Fruit fly (Drosophila melanogaster): Measurements from ENCODE around the gene CG10366.

CG10366 gene

DNA sequence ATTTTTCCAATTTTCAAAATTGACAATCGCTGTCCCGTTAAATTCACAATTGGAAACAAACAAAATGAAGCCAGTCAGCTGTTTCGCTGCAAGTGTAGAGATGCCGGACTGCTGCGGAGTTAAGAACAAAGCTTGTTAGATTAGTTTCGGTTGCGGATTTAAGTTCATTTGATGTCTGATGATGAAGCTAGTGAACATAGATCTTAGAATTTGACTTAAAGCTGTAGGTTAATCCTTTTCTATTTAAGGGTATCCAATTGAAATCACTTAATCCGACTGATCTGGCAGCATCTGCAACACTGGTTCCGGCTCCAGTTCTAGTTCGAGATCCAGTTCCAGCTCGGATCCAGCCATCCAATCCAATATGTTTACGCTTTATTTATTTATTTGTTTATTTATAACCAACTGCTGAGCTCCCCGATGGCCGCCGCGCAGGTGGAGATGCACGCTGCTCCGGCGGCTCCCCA lies at the start of gene CG10366, which contains the start of gene PCNA2:
Gene CG10366, plus strand, starts transcription at position 310 of the 467 bp plus-strand sequence.
Gene PCNA2, minus strand, starts transcription at position 65 of the 467 bp plus-strand sequence.
- TF ChIP-seq CG17801 (GFP tag; optimal IDR thresholded peaks at IDR 0.05; ENCODE audit: partially characterized antibody), result peak; percentile 48

DNA sequence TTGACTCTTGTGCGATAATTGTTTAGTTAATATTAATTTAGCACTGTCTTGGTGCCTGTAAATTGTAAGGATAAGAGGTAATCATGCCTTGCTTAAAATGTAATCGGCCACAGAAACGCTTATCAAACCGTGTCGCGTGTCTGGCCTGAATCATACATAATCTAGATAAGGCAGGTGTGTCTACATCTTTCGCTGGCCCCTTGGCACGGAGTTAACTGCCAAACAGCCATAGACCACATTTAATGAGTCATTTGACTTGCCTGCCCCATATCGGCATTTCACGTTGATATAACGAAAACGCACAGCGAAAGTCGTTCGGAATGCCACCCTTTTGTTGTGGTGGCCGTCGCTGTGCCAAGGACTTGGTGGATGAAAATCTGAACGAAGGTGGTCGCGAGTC lies 48.8 kb upstream of the CG10366 start, which contains the start of gene CG31697:
Gene CG31697, plus strand, starts transcription at position 215 of the 400 bp plus-strand sequence.
- TF ChIP-seq CG17801 (GFP tag; optimal IDR thresholded peaks at IDR 0.05; ENCODE audit: partially characterized antibody), result no peak

DNA sequence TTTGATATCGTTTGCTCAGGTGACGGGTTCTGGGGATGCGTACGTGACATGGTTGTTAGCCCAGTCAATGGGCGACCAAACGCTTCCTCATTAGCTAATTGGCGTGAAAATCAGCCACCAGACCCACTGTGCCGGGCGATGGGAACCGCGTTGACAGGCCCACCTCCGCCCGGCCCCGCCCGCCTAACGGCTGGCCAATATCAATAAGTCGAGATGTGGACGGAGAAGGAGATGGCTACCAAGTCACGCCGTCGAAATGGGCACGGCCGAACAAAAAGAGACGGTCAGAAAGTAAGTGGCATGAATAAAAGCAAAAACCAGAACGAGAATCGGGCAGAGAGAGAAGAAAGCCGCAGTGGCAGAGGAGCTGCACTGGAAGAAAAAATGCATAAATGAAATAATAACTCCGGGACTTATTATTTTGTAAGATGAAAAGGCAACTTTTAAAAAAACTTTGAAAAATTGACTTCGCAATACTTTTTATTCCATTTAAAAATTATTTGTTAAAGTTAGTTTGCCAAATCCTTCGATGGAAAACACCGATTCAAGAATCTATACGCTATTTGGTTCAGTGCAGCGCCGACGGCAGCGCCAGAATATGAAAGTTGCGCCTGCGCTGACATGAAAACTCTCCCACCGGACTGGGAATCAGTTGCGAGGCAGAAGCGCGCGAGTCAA lies 46.1 kb upstream of the CG10366 start, which contains the start of gene CG13082:
Gene CG13082, plus strand, starts transcription at position 647 of the 678 bp plus-strand sequence.
- no peak for TF ChIP-seq CG17801 (GFP tag; optimal IDR thresholded peaks at IDR 0.05; ENCODE audit: partially characterized antibody)

DNA sequence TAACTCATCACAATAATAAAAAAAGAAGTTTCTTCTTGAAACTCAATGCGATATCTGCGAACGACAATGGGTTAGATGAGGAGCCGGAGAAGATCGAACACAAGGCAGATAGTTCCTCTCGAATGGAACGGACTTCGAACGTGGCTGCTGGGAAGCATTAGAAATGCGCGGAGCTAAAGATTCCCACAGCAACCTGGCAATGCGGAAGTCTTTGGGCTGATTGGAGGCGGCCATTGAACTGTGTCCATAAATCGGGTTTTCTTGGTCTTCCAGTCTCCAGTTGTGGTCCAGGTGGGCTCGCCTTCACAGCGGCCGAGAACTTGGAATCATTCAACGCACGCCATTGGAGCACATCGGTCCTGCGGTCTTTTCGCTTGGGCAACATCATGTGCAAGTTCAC lies 43.7 kb upstream of the CG10366 start, which contains the start of gene CG13081:
Gene CG13081, plus strand, starts transcription at position 301 of the 400 bp plus-strand sequence.
- no peak for TF ChIP-seq CG17801 (GFP tag; optimal IDR thresholded peaks at IDR 0.05; ENCODE audit: partially characterized antibody)

DNA sequence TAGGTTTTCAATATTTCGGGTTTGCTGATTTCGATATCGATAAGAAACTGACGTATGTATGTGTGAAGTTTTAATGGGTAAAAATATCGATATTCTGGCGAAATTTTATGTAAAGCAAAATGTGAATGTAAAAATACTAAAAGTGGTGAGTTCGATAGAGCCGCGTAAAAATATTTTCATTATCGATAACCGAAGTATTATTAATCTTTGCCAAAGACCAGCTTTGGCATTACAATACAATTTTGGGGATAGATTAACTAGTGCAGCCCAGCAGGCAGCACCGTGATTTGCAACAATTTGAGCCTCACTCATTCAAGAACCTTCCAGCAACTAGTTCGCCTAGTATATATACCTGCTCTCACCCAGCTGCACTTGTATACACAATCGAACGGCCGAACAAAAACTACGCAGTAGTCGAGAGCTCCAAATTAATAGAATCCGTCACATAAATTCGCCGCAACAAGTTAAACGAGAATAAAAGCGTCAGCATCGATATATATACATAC lies 41.7 kb upstream of the CG10366 start:
- no peak for TF ChIP-seq CG17801 (GFP tag; optimal IDR thresholded peaks at IDR 0.05; ENCODE audit: partially characterized antibody)

DNA sequence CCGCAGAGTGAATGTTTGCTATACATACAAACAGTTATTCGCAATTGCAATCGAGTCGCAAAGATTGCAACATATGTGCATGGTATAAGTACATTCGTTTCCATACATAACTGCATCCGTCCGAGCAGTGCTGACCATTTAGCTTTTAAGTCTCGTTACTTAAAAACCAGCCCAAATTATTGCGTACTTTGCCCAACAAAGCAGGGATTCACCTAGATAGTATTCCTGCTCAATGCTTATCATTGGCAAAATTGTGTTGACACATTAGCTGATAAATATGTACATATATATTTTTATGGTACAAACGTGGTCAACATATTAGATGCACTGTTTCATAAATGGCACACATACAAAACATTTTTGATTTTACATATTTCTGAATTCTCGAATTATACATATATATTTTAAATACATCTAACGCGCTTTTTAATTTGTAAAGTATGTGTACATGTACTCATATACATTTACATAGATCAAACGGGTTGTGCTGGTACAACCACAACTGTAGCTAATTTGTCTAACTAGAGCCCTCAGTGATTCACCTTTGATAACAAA lies 40.9 kb upstream of the CG10366 start:
- no peak for TF ChIP-seq CG17801 (GFP tag; optimal IDR thresholded peaks at IDR 0.05; ENCODE audit: partially characterized antibody)

DNA sequence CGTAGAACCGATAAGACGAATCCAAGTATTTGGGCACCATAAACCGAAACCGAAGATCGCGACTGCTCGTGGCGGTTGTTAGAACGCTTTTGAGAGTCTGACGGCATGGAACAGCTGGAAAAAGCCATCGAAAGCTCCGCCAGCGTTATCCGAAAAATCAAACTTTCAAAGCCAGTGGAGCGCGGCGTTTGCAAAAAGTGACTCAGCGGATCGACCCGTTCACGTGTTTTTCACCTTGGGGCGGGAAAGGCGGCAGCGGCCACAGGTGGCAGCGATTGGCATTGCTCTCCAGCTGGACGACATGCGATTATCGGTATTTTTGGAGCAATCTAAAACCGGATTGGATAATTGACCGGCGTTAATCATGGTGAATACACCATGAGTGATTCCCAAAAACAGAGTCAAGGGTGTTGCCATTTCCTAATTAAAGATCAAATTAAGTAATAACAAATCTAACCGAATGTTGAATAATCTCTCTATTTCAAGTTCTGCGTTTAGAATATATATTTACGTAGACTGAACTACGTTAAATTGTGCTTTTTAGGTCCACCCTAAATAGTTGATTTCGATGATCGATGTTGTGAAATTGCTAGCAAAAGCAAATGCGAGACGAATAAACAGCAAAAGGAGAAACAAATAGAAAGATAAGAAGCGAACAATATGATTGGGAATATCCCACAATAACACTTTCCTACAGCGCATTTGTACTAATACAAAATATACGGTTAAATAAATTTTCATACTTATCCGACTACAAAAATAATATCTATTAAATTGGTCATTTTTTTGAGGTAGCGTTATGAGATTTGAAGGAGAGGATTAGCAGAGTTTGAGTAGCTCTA lies 36.9 kb upstream of the CG10366 start, which contains the start of gene CG10337:
Gene CG10337, minus strand, starts transcription at position 91 of the 842 bp plus-strand sequence.
- peak; percentile 77 for TF ChIP-seq CG17801 (GFP tag; optimal IDR thresholded peaks at IDR 0.05; ENCODE audit: partially characterized antibody)

DNA sequence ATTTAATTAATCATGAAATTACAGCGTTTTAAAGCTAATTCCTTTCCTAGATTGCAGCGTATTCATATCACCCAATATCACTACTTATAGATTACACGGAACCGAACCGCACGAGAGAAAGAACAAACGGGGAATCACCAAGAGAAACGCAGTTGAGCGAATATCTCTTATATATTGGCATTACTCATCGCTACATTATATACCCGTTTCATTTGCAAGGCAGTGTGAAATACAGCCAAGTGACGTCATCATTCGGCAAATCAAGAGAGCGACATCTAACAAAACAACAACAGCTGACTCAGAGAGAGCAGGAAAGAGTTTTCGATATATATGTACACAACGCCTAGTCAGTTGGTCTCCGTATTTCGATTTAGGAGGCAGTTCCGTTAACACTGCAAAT lies 35.9 kb upstream of the CG10366 start, which contains the start of gene Tep4:
Gene Tep4, plus strand, starts transcription at position 350 of the 400 bp plus-strand sequence.
- no peak for TF ChIP-seq CG17801 (GFP tag; optimal IDR thresholded peaks at IDR 0.05; ENCODE audit: partially characterized antibody)

DNA sequence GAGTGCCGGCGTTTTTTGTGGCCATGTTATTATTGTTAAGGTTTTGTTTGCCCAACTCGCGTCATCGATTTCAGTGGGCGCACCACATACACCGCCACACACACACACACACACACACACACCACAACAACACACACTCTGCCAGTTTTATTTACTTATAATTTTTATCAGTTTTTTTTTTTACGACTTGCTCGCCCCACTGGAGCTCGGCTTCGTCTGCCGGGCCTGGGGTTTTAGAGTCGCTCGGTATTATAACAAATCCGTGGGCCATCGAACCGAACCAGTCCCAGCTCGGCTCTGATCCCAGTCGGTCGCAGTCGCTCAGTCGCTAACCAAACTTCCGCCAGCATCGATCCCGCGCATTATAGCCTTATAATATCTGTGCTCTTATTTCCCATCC lies 34.6 kb upstream of the CG10366 start:
- TF ChIP-seq CG17801 (GFP tag; optimal IDR thresholded peaks at IDR 0.05; ENCODE audit: partially characterized antibody), result no peak

DNA sequence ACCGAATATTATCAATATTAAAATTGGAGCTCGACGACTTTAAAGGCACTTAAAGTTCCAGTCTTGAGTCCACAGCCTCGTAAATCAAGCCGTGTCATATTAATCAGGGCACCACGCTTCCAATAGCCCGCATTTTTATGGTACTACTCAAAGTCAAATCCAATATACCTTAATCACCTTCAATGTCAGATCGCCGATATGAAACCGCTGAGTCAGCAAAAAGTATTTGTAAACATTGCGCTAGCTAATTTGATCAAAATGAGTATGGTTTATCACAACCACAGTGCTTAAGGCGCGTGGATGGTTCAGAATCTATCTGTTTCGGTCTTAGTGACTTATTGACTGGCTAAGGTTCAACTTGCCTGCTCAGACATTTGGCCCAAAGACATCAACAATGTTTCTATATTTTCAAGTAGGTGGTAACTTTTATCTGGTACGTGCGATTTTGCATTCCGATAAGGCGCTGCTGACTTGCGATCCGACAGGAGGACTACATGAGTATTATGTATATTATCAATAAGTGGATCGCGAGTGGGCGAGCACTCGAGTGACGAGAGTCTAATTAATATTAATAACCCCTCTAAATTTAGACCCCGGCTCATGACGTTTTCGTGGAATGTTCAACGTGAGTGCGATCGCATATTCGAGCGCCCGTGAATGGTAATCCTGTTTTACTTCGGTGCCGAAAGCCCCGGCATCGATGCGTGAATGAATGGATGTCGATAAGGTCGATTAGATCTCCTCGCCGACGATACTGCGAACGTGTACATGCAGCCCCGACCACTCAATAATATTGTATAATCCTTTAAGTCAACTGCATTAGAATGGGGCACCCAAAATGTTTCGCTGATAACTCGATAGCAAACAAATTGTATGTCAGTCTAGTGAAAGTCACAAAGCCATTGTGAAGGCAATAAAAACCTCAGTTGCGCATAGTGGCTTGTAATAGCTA lies 20.7 kb upstream of the CG10366 start, which contains the start of gene CG13078:
Gene CG13078, plus strand, starts transcription at position 902 of the 952 bp plus-strand sequence.
- TF ChIP-seq CG17801 (GFP tag; optimal IDR thresholded peaks at IDR 0.05; ENCODE audit: partially characterized antibody), result no peak

DNA sequence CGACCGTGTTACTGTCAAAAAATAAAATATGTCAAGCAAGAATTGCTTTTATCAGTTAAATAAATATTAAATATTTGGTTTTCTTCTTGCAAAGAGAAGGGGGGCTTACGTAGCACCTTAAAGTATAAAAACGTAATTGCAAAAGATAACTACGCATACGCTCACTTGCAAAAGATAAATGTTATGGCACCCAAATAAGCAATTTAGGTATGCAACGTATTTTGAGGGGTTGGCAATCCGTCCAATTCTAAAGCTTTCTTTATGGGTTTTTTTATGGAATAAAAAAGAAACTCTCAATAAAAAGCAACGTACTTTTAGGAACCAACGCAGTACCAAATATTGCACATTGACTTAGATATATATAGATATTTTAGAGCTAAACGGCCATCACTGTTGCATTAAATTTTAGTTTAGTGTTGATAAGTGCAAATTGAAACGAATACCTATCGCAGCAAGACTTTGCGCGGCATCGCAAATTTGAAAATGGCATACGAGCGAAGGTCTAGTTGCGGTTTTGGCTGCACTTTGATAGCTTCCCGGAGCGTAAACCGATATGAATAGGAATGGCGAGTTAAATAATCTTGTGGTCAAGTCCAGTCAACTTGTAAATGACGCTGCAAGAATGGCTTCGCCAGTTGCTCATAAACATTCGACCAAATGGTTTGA lies 18.7 kb upstream of the CG10366 start, which contains the start of gene CG13077:
Gene CG13077, plus strand, starts transcription at position 631 of the 666 bp plus-strand sequence.
- no peak for TF ChIP-seq CG17801 (GFP tag; optimal IDR thresholded peaks at IDR 0.05; ENCODE audit: partially characterized antibody)

DNA sequence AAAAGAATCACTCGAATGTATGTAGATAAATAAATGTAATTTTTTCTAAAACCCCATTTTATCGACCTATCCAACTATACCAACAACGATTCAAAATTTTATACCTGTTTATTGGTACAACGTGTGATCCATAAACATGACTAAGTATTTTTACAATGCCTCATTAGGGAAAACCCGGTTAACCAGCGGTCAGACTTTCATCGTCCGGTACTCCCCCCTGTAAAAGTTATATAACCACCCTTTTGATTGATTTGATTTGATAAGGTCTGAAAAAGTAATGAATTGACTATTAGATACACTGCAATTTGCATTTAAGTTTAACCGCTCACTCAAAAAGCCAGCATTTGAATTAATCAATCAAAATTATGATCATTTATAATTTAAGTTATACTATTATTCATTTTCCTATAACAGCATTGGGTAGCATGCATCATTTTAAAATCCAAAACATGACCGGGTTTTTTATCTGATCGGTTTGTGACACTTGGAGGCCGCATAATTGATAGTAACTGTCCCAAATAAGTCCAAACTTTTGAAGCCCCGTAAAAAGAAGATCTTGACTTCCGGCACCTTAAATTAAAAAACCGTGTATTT lies 16.6 kb upstream of the CG10366 start:
- no peak for TF ChIP-seq CG17801 (GFP tag; optimal IDR thresholded peaks at IDR 0.05; ENCODE audit: partially characterized antibody)

DNA sequence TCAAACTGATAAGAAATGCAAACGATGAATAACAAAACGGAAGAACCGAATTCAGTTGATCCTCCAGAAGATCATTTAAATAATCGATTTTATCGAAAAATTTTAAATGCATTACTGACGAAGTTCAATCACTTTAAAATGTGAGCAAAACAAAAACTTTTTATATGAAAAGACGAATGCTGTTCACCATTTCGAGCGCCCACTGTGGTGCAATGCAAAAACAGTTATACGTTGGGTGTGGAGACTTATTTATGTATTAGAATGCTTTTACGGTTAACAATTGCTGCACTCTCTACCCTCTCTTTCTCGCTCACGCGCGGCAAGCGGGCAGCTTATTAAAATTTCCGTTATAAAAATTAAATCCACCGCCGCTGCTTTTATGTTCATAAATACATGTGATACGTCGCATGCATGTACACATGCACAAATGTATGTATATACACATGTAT lies 13.2 kb upstream of the CG10366 start:
- peak; percentile 45 for TF ChIP-seq CG17801 (GFP tag; optimal IDR thresholded peaks at IDR 0.05; ENCODE audit: partially characterized antibody)

All from ovary, adult (tissue).